Fruit fly (Drosophila melanogaster): ENCODE data around the gene Rcd4.
A peak's percentile ranks its signal among the peaks of the same experiment; 100 is the strongest.

The Rcd4 gene

dm6 chr2L:8416350-8417046 is 33.8 kb downstream of the Rcd4 start (continued):
- no peak for TF ChIP-seq Gug (GFP tag; IDR thresholded peaks at IDR 0.05)
- TF ChIP-seq CG10669 (GFP tag; optimal IDR thresholded peaks at IDR 0.05): peak; percentile 77
- TF ChIP-seq Smox (GFP tag; optimal IDR thresholded peaks at IDR 0.05): peak; percentile 73
- peak; percentile 88 for TF ChIP-seq Sox102F (GFP tag; optimal IDR thresholded peaks at IDR 0.05)
- peak; percentile 76 for TF ChIP-seq CG6792 (GFP tag; optimal IDR thresholded peaks at IDR 0.05)
- TF ChIP-seq Sox15 (GFP tag; optimal IDR thresholded peaks at IDR 0.05): peak; percentile 7
- peak; percentile 16 for TF ChIP-seq CG6276 (GFP tag; optimal IDR thresholded peaks at IDR 0.05)
- TF ChIP-seq CG11902 (GFP tag; optimal IDR thresholded peaks at IDR 0.05): peak; percentile 30
- peak; percentile 82 to 90 for TF ChIP-seq ss (GFP tag; optimal IDR thresholded peaks at IDR 0.05)

dm6 chr2L:8417562-8417961 is 34.9 kb downstream of the Rcd4 start:
- TF ChIP-seq CG31627 (GFP tag; optimal IDR thresholded peaks at IDR 0.05) (no peak), Eip78C (GFP tag) (peak; percentile 52), vri (GFP tag; optimal IDR thresholded peaks at IDR 0.05) (peak; percentile 20), svp (GFP tag) (peak; percentile 31), esn (GFP tag; optimal IDR thresholded peaks at IDR 0.05) (peak; percentile 23), Blimp-1 (GFP tag; optimal IDR thresholded peaks at IDR 0.05) (peak; percentile 4), cyc (GFP tag; optimal IDR thresholded peaks at IDR 0.05) (no peak), fkh (GFP tag; optimal IDR thresholded peaks at IDR 0.05) (peak; percentile 34), eg (GFP tag; IDR thresholded peaks at IDR 0.05) (no peak)

- TF ChIP-seq CG8319 (GFP tag; optimal IDR thresholded peaks at IDR 0.05): no peak
- TF ChIP-seq lz (GFP tag; optimal IDR thresholded peaks at IDR 0.05): no peak
- TF ChIP-seq eg (GFP tag; IDR thresholded peaks at IDR 0.05): no peak
- TF ChIP-seq CG6276 (GFP tag; optimal IDR thresholded peaks at IDR 0.05): peak; percentile 22
- peak; percentile 32 for TF ChIP-seq CG6808 (GFP tag; optimal IDR thresholded peaks at IDR 0.05)
- peak; percentile 61 for TF ChIP-seq Eip78C (GFP tag)
- TF ChIP-seq CG9139 (GFP tag; optimal IDR thresholded peaks at IDR 0.05): peak; percentile 38
- peak; percentile 11 for TF ChIP-seq spab (GFP tag; optimal IDR thresholded peaks at IDR 0.05)
- TF ChIP-seq ss (GFP tag; optimal IDR thresholded peaks at IDR 0.05): peak; percentile 36 to 49
- 0 out of 3 replicates have a peak, but pooled peaks have one; percentile 17 for TF ChIP-seq CG8119 (GFP tag; IDR thresholded peaks at IDR 0.05)
- TF ChIP-seq CG3032 (tag; optimal IDR thresholded peaks at IDR 0.05): no peak
- TF ChIP-seq CG6792 (GFP tag; optimal IDR thresholded peaks at IDR 0.05): no peak
- peak; percentile 57 for TF ChIP-seq svp (GFP tag)
- no peak for TF ChIP-seq CG1621 (tag; optimal IDR thresholded peaks at IDR 0.05)
These were observed 35.6 kb downstream of the Rcd4 start for dm6 chr2L:8418113-8418885.

dm6 chr2L:8419382-8419940 is 36.8 kb downstream of the Rcd4 start:
- no peak for TF ChIP-seq CG11294 (GFP tag; IDR thresholded peaks at IDR 0.05)
- TF ChIP-seq CG7368 (GFP tag; optimal IDR thresholded peaks at IDR 0.05): peak; percentile 43
- TF ChIP-seq eg (GFP tag; IDR thresholded peaks at IDR 0.05): no peak
- TF ChIP-seq CG1621 (tag; optimal IDR thresholded peaks at IDR 0.05): peak; percentile 23
- TF ChIP-seq Eip78C (GFP tag): peak; percentile 75
- TF ChIP-seq vri (GFP tag; optimal IDR thresholded peaks at IDR 0.05): peak; percentile 2
- TF ChIP-seq achi (GFP tag; optimal IDR thresholded peaks at IDR 0.05): peak; percentile 10
- peak; percentile 96 for TF ChIP-seq svp (GFP tag)
- TF ChIP-seq CG3032 (tag; optimal IDR thresholded peaks at IDR 0.05): peak; percentile 32
- peak; percentile 18 for TF ChIP-seq Sox14 (GFP tag; optimal IDR thresholded peaks at IDR 0.05)
- TF ChIP-seq CG11902 (GFP tag; optimal IDR thresholded peaks at IDR 0.05): no peak
- TF ChIP-seq topi (GFP tag; optimal IDR thresholded peaks at IDR 0.05): no peak
- peak; percentile 75 to 77 for TF ChIP-seq ss (GFP tag; optimal IDR thresholded peaks at IDR 0.05)
- peak; percentile 69 for TF ChIP-seq CG6808 (GFP tag; optimal IDR thresholded peaks at IDR 0.05)
- TF ChIP-seq lz (GFP tag; optimal IDR thresholded peaks at IDR 0.05): no peak
- TF ChIP-seq CG9139 (GFP tag; optimal IDR thresholded peaks at IDR 0.05): peak; percentile 8
- peak; percentile 50 for TF ChIP-seq dsx (GFP tag; optimal IDR thresholded peaks at IDR 0.05; ENCODE audit: poor library complexity, severe bottlenecking)
- TF ChIP-seq CG6163 (GFP tag; IDR thresholded peaks at IDR 0.05): peak; percentile 42; the same call in 1 of the 3 replicates
- TF ChIP-seq CG16779 (tag; optimal IDR thresholded peaks at IDR 0.05): peak; percentile 34
- TF ChIP-seq Ets96B (tag; optimal IDR thresholded peaks at IDR 0.05): peak; percentile 28
- no peak for TF ChIP-seq net (GFP tag; optimal IDR thresholded peaks at IDR 0.05)
- peak; percentile 10 for TF ChIP-seq Eip75B (GFP tag; optimal IDR thresholded peaks at IDR 0.05)
- TF ChIP-seq CG6276 (GFP tag; optimal IDR thresholded peaks at IDR 0.05): no peak
- TF ChIP-seq CG6854 (GFP tag; optimal IDR thresholded peaks at IDR 0.05): peak; percentile 56
